Worm (Caenorhabditis elegans) whole organism, L4 larva: Measurements from ENCODE around the gene tyra-3.

ENCODE experiments used
- aha-1 ChIP-seq: fragments of 150-350 bp; peaks from one replicate; lab custom pipeline; 2014; ENCODE audit warnings: missing biosample characterization, missing genetic modification characterization
- ceh-62 ChIP-seq: sonication (generic microtip); optimal IDR thresholded peaks from 2 replicates; lab custom pipeline; 2017; ENCODE audit warnings: missing biosample characterization, missing genetic modification characterization
- dpl-1 ChIP-seq: fragments of 150-350 bp; optimal IDR thresholded peaks from 2 replicates; lab custom pipeline; 2014; ENCODE audit warnings: missing biosample characterization, missing genetic modification reagents, missing genetic modification characterization
- nhr-6 ChIP-seq: fragments of 150-350 bp; optimal IDR thresholded peaks from 2 replicates; lab custom pipeline; 2014; ENCODE audit warnings: missing biosample characterization, missing genetic modification characterization

ce11 chrX:4902376-4902775 is 45.5 kb upstream of the tyra-3 start:
- TF ChIP-seq aha-1 (tag; lab: Kevin White, UChicago) (no peak), dpl-1 (no peak), ceh-62 (tag; lab: Kevin White, UChicago) (no peak), nhr-6 (tag; lab: Kevin White, UChicago) (no peak)
